Fruit fly (Drosophila melanogaster): Measurements from ENCODE around the gene Jhbp4.

DNA sequence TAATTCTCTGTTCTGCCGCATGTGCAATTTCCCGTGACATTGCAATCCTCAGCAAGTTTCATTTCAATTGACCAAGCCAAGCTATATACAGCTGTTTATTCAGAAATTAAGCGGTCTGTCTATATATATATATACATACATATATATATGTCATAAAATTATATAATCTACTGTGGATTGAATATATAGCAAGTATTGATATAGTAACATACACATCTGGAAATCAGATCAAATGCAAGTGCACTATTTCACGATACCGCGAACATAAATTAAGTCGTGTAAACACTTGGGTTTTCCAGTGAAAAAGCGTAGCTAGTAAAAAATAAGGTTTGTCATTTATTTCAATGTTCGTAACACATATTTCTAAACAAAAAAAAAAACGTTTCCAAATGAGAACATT lies 2.7 kb downstream of the Jhbp4 start, which contains the start of gene Jhbp5:
- TF ChIP-seq sr (GFP tag; IDR thresholded peaks at IDR 0.05) (no peak), Dfd (GFP tag; optimal IDR thresholded peaks at IDR 0.05) (no peak), Optix (GFP tag; IDR thresholded peaks at IDR 0.05) (no peak), CG12104 (GFP tag; optimal IDR thresholded peaks at IDR 0.05) (no peak), CG16815 (GFP tag; optimal IDR thresholded peaks at IDR 0.05) (no peak), Antp (GFP tag; optimal IDR thresholded peaks at IDR 0.05) (no peak), CG4328 (GFP tag; optimal IDR thresholded peaks at IDR 0.05) (no peak), pho (GFP tag; optimal IDR thresholded peaks at IDR 0.05) (no peak), CTCF (GFP tag; optimal IDR thresholded peaks at IDR 0.05) (no peak), CG7271 (tag; optimal IDR thresholded peaks at IDR 0.05) (no peak), CG7987 (GFP tag; optimal IDR thresholded peaks at IDR 0.05) (no peak), CG6854 (GFP tag; optimal IDR thresholded peaks at IDR 0.05) (no peak), dm (GFP tag; optimal IDR thresholded peaks at IDR 0.05) (no peak), CG1832 (GFP tag; optimal IDR thresholded peaks at IDR 0.05) (no peak)
